Fruit fly (Drosophila melanogaster): ENCODE data around the gene CG4592.

CG4592 gene

dm6 chr2L:9907320-9908256, 13.8 kb upstream of the CG4592 start:
- no peak for TF ChIP-seq CG10631 (GFP tag; optimal IDR thresholded peaks at IDR 0.05)
- no peak for TF ChIP-seq CG8632 (GFP tag; optimal IDR thresholded peaks at IDR 0.05)
- TF ChIP-seq Blimp-1 (GFP tag; optimal IDR thresholded peaks at IDR 0.05) = no peak
- peak; percentile 37 for TF ChIP-seq fkh (GFP tag; optimal IDR thresholded peaks at IDR 0.05)
- TF ChIP-seq topi (GFP tag; optimal IDR thresholded peaks at IDR 0.05) = no peak
- no peak for TF ChIP-seq acj6 (GFP tag; optimal IDR thresholded peaks at IDR 0.05)
- TF ChIP-seq fd59A (GFP tag; optimal IDR thresholded peaks at IDR 0.05) = no peak
- no peak for TF ChIP-seq CG6792 (GFP tag; optimal IDR thresholded peaks at IDR 0.05)
- TF ChIP-seq salr (GFP tag; optimal IDR thresholded peaks at IDR 0.05) = peak in 1 of 2 experiments; percentile 22
- no peak for TF ChIP-seq CG6276 (GFP tag; optimal IDR thresholded peaks at IDR 0.05)
- no peak for TF ChIP-seq CG8119 (GFP tag; IDR thresholded peaks at IDR 0.05)
- no peak for TF ChIP-seq spab (GFP tag; optimal IDR thresholded peaks at IDR 0.05)
- no peak for TF ChIP-seq Ets96B (tag; optimal IDR thresholded peaks at IDR 0.05)
- no peak for TF ChIP-seq CG15336 (GFP tag; IDR thresholded peaks at IDR 0.05)
- no peak for TF ChIP-seq Sox15 (GFP tag; optimal IDR thresholded peaks at IDR 0.05)
- TF ChIP-seq CG9139 (GFP tag; optimal IDR thresholded peaks at IDR 0.05) = no peak
- TF ChIP-seq CG6163 (GFP tag; IDR thresholded peaks at IDR 0.05) = peak; percentile 47; the same call in 2 of the 3 replicates
- TF ChIP-seq CG11762 (GFP tag; optimal IDR thresholded peaks at IDR 0.05; ENCODE audit: insufficient read depth) = no peak
- no peak for TF ChIP-seq cyc (GFP tag; optimal IDR thresholded peaks at IDR 0.05)
- TF ChIP-seq CG11294 (GFP tag; IDR thresholded peaks at IDR 0.05) = no peak
- no peak for TF ChIP-seq esn (GFP tag; optimal IDR thresholded peaks at IDR 0.05)
- no peak for TF ChIP-seq Gug (GFP tag; IDR thresholded peaks at IDR 0.05)
- no peak for TF ChIP-seq dac (GFP tag; optimal IDR thresholded peaks at IDR 0.05)
- no peak for TF ChIP-seq vri (GFP tag; optimal IDR thresholded peaks at IDR 0.05)
- TF ChIP-seq Hr4 (GFP tag; optimal IDR thresholded peaks at IDR 0.05) = no peak
- no peak for TF ChIP-seq Smox (GFP tag; optimal IDR thresholded peaks at IDR 0.05)
- TF ChIP-seq CG16779 (tag; optimal IDR thresholded peaks at IDR 0.05) = no peak
- TF ChIP-seq Hr38 (GFP tag; optimal IDR thresholded peaks at IDR 0.05) = no peak
- no peak for TF ChIP-seq pdm3 (GFP tag; optimal IDR thresholded peaks at IDR 0.05)
- no peak for TF ChIP-seq lz (GFP tag; optimal IDR thresholded peaks at IDR 0.05)
- TF ChIP-seq Met (GFP tag; optimal IDR thresholded peaks at IDR 0.05) = no peak
- TF ChIP-seq Lpt (GFP tag; optimal IDR thresholded peaks at IDR 0.05) = no peak
- no peak for TF ChIP-seq OdsH (GFP tag; optimal IDR thresholded peaks at IDR 0.05)
- TF ChIP-seq CG7368 (GFP tag; optimal IDR thresholded peaks at IDR 0.05) = no peak
- TF ChIP-seq Eip78C (GFP tag) = peak; percentile 76
- TF ChIP-seq eg (GFP tag; IDR thresholded peaks at IDR 0.05) = 0 out of 3 replicates have a peak, but pooled peaks have one; percentile 24
- TF ChIP-seq CG34406 (GFP tag; optimal IDR thresholded peaks at IDR 0.05) = no peak
- no peak for TF ChIP-seq achi (GFP tag; optimal IDR thresholded peaks at IDR 0.05)
- TF ChIP-seq dsx (GFP tag; optimal IDR thresholded peaks at IDR 0.05; ENCODE audit: poor library complexity, severe bottlenecking) = peak; percentile 30
- no peak for TF ChIP-seq Hr39 (GFP tag; optimal IDR thresholded peaks at IDR 0.05)
- no peak for TF ChIP-seq svp (GFP tag)
- no peak for TF ChIP-seq Sox102F (GFP tag; optimal IDR thresholded peaks at IDR 0.05)
- peak; percentile 38 for TF ChIP-seq CG1621 (tag; optimal IDR thresholded peaks at IDR 0.05)
- TF ChIP-seq CG3032 (tag; optimal IDR thresholded peaks at IDR 0.05) = no peak
- peak; percentile 36 to 37 for TF ChIP-seq ss (GFP tag; optimal IDR thresholded peaks at IDR 0.05)
- no peak for TF ChIP-seq CG11902 (GFP tag; optimal IDR thresholded peaks at IDR 0.05)
- TF ChIP-seq CG10669 (GFP tag; optimal IDR thresholded peaks at IDR 0.05) = peak; percentile 2
- TF ChIP-seq fd85E (GFP tag; optimal IDR thresholded peaks at IDR 0.05) = no peak
- TF ChIP-seq CG3919 (GFP tag; optimal IDR thresholded peaks at IDR 0.05) = peak; percentile 5
- TF ChIP-seq CG32006 (GFP tag; optimal IDR thresholded peaks at IDR 0.05) = no peak
- no peak for TF ChIP-seq Ets21C (GFP tag; optimal IDR thresholded peaks at IDR 0.05)

Measured in whole organism, prepupa.